Fruit fly (Drosophila melanogaster) whole organism, pupa: ENCODE measurements around the gene CG12811.

Experiments
- CG10348 ChIP-seq: fragments of 200-800 bp; sonication (Bioruptor generic); IDR thresholded peaks from 2 replicates; pipeline ENCODE4 v1.3.6; 2022; ENCODE audit warnings: missing biosample characterization, missing genetic modification characterization
- CG12605 ChIP-seq: fragments of 200-800 bp; sonication (Bioruptor generic); IDR thresholded peaks from 2 replicates; pipeline ENCODE4 v1.3.6; 2022; ENCODE audit warnings: missing biosample characterization, missing genetic modification characterization
- CG13204 ChIP-seq: fragments of 200-800 bp; sonication (Bioruptor generic); optimal IDR thresholded peaks from 2 replicates; lab custom pipeline; 2018; ENCODE audit warnings: missing biosample characterization, mild to moderate bottlenecking, missing genetic modification characterization, moderate library complexity
- CG14655 ChIP-seq: fragments of 200-800 bp; sonication (Bioruptor generic); optimal IDR thresholded peaks from 3 replicates; lab custom pipeline; 2017; ENCODE audit warnings: mild to moderate bottlenecking, missing biosample characterization, missing genetic modification reagents, missing genetic modification characterization
- CG15710 ChIP-seq: fragments of 200-800 bp; sonication (Bioruptor generic); optimal IDR thresholded peaks from 2 replicates; lab custom pipeline; 2018; ENCODE audit warnings: missing biosample characterization, mild to moderate bottlenecking, missing genetic modification characterization, moderate library complexity
- CG17806 ChIP-seq: fragments of 200-800 bp; sonication (Bioruptor generic); optimal IDR thresholded peaks from 2 replicates; lab custom pipeline; 2018; ENCODE audit warnings: missing biosample characterization, mild to moderate bottlenecking, missing genetic modification characterization, moderate library complexity
- CG32121 ChIP-seq: fragments of 200-800 bp; sonication (Bioruptor generic); IDR thresholded peaks from 2 replicates; pipeline ENCODE4 v1.3.6; 2022; ENCODE audit warnings: missing biosample characterization, missing genetic modification characterization
- CG34367 ChIP-seq: fragments of 200-800 bp; sonication (Bioruptor generic); optimal IDR thresholded peaks from 2 replicates; lab custom pipeline; 2018; ENCODE audit warnings: missing biosample characterization, mild to moderate bottlenecking, missing genetic modification characterization
- CG4496 ChIP-seq: fragments of 200-800 bp; sonication (Bioruptor generic); IDR thresholded peaks from 3 replicates; pipeline ENCODE4 v1.3.6; 2022; ENCODE audit warnings: missing biosample characterization, missing genetic modification characterization
- CG8159 ChIP-seq: fragments of 200-800 bp; sonication (Bioruptor generic); optimal IDR thresholded peaks from 3 replicates; lab custom pipeline; 2018; ENCODE audit warnings: missing biosample characterization, mild to moderate bottlenecking, missing genetic modification characterization, moderate library complexity
- CG8301 ChIP-seq: fragments of 200-800 bp; sonication (Bioruptor generic); optimal IDR thresholded peaks from 2 replicates; lab custom pipeline; 2018; ENCODE audit warnings: missing biosample characterization, mild to moderate bottlenecking, missing genetic modification characterization
- CG9948 ChIP-seq: fragments of 200-800 bp; sonication (Bioruptor generic); optimal IDR thresholded peaks from 2 replicates; lab custom pipeline; 2018; ENCODE audit warnings: missing biosample characterization, mild to moderate bottlenecking, missing genetic modification characterization, moderate library complexity
- D1 ChIP-seq: fragments of 200-800 bp; sonication (Bioruptor generic); optimal IDR thresholded peaks from 2 replicates; lab custom pipeline; 2018; ENCODE audit warnings: missing biosample characterization, mild to moderate bottlenecking, missing genetic modification characterization, moderate library complexity
- EcR ChIP-seq: fragments of 200-800 bp; sonication (Bioruptor generic); optimal IDR thresholded peaks from 3 replicates; lab custom pipeline; 2019; ENCODE audit warnings: missing biosample characterization, missing genetic modification characterization, mild to moderate bottlenecking, moderate library complexity, missing genetic modification reagents
- Ets98B ChIP-seq: fragments of 200-800 bp; sonication (Bioruptor generic); IDR thresholded peaks from 2 replicates; pipeline ENCODE4 v1.3.6; 2022; ENCODE audit warnings: missing biosample characterization, missing genetic modification characterization
- Pif1A ChIP-seq: fragments of 200-800 bp; sonication (Bioruptor generic); optimal IDR thresholded peaks from 3 replicates; lab custom pipeline; 2016; ENCODE audit warnings: missing biosample characterization, missing genetic modification characterization
- Pif1B ChIP-seq: fragments of 200-800 bp; sonication (Bioruptor generic); optimal IDR thresholded peaks from 3 replicates; lab custom pipeline; 2016; ENCODE audit warnings: missing biosample characterization, missing genetic modification characterization
- Snoo ChIP-seq: fragments of 200-800 bp; sonication (Bioruptor generic); optimal IDR thresholded peaks from 3 replicates; lab custom pipeline; 2017; ENCODE audit warnings: missing biosample characterization, mild to moderate bottlenecking, missing genetic modification characterization, inconsistent platforms
- fd96Ca ChIP-seq: fragments of 200-800 bp; sonication (Bioruptor generic); IDR thresholded peaks from 3 replicates; pipeline ENCODE4 v1.3.6; 2022; ENCODE audit warnings: missing biosample characterization, missing genetic modification characterization
- gl ChIP-seq: fragments of 200-800 bp; sonication (Bioruptor generic); optimal IDR thresholded peaks from 2 replicates; lab custom pipeline; 2018; ENCODE audit warnings: missing biosample characterization, mild to moderate bottlenecking, missing genetic modification characterization
- rn ChIP-seq: fragments of 200-800 bp; sonication (Bioruptor generic); IDR thresholded peaks from 2 replicates; pipeline ENCODE4 v1.3.6; 2022; ENCODE audit warnings: missing biosample characterization, missing genetic modification characterization

Gene CG12811

DNA sequence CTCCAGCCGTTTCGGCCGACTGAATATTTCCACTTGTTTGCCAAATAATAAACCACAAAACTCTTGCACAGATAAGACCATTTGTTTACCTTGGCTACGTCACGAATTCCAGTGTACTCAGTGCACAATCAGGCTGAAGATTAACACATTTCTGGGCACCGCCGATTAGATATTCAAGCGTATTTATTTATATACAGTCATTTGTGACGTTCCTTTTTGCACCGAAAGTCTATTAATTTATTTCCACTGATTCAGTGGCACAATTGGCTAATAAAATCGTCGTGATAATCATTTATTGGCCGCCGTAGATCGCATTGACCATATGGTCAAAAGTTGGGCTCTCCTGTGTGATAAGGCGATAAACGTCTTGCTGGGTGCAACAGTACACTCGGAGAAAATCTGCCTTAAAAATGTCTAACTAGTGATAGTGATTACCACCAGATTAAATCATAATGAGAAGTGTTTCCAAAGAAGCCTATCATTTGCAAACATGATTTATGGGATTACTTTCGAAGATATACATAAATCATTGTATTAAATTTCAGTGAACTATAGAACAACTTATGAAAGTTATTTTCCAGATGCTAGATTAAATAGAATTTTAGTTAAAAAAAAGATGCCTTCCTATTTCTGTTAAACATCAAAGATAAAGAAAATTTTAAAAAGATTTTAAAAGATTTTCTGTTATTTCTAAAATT is 5.8 kb upstream of the CG12811 start:
- TF ChIP-seq CG17806 (tag; lab: Kevin White, UChicago): no peak
- TF ChIP-seq CG9948 (tag; lab: Kevin White, UChicago): no peak
- TF ChIP-seq CG8301: no peak
- TF ChIP-seq CG14655 (GFP tag; lab: Kevin White, UChicago): no peak
- TF ChIP-seq rn (GFP tag; lab: Robert Waterston, UW): no peak
- TF ChIP-seq EcR (GFP tag; lab: Kevin White, UChicago): no peak
- TF ChIP-seq Ets98B (GFP tag; lab: Robert Waterston, UW): no peak
- no peak for TF ChIP-seq CG32121 (GFP tag; lab: Robert Waterston, UW)
- TF ChIP-seq CG10348: no peak
- no peak for TF ChIP-seq CG4496
- no peak for TF ChIP-seq D1 (tag; lab: Kevin White, UChicago)
- TF ChIP-seq Pif1B: no peak
- TF ChIP-seq CG15710 (tag; lab: Kevin White, UChicago): no peak
- TF ChIP-seq CG8159 (tag; lab: Kevin White, UChicago): no peak
- TF ChIP-seq Snoo (tag; lab: Kevin White, UChicago): no peak
- no peak for TF ChIP-seq CG12605 (GFP tag; lab: Robert Waterston, UW)
- TF ChIP-seq CG34367: no peak
- TF ChIP-seq gl (tag; lab: Kevin White, UChicago): no peak
- no peak for TF ChIP-seq fd96Ca
- no peak for TF ChIP-seq CG13204 (GFP tag; lab: Kevin White, UChicago)

DNA sequence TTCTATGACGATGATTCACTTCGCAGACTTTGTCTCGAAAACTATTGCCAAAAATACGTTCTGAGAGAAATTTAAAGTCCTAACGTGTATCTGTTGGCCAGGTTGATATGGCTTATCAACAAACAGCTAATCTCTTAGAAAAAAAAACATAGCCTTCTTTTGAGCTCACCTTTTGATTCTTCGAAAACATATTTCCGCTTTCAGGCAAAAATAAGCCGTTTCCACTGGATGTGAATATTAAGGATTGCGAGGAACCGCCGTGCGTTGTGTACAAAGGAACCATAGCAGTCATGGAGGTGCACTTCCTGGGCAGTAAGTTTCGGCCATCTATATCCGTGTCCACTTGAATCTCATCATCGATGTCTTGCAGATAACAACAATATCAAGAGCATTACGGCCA is 5.0 kb upstream of the CG12811 start:
- TF ChIP-seq Snoo (tag; lab: Kevin White, UChicago): no peak
- no peak for TF ChIP-seq CG13204 (GFP tag; lab: Kevin White, UChicago)
- no peak for TF ChIP-seq CG14655 (GFP tag; lab: Kevin White, UChicago)
- TF ChIP-seq Pif1B: no peak

DNA sequence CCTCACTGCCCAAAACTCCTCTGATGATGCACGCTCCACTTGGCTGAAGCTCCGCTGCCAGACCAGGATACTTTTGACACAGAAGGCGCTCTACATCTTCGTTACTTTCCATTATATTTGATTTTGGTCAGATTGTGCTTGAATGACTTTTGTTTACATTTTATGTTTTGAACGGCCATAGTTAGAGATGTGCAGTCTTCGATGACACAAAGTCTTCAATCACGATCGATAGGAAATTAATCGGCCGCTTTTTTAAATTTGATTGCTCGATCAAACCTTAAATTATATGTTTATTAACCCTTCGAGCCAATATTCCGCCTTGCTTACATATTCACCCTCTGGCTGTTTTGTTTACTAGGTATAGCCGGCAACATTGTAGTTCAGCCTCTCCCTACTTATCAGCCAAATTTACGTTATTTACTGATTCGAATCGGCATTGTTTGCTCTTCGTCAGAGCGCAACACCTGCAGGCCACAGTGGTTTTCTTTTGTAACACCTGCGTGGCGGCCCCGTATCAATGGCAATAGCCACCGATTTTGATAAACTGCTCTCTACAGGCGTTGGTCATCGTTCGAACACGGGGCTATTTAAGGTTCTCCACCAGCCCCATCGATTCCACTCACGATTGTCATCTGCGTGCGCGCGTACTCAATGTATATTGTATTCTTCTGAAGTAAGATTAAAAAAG is 4.2 kb upstream of the CG12811 start, which contains the start of the genes Fancl and Npc2e:
Fancl (minus strand) TSS at position 175 of the 688 bp plus-strand sequence.
Npc2e (plus strand) TSS at position 638 of the 688 bp plus-strand sequence.
- TF ChIP-seq CG14655 (GFP tag; lab: Kevin White, UChicago) (no peak), CG4496 (no peak), CG15710 (tag; lab: Kevin White, UChicago) (no peak), gl (tag; lab: Kevin White, UChicago) (no peak), CG12605 (GFP tag; lab: Robert Waterston, UW) (no peak), Pif1A (GFP tag; lab: Kevin White, UChicago) (no peak), CG9948 (tag; lab: Kevin White, UChicago) (no peak), CG13204 (GFP tag; lab: Kevin White, UChicago) (no peak), CG8159 (tag; lab: Kevin White, UChicago) (no peak), CG17806 (tag; lab: Kevin White, UChicago) (no peak), CG32121 (GFP tag; lab: Robert Waterston, UW) (no peak), CG10348 (no peak), fd96Ca (no peak), CG34367 (no peak), CG8301 (no peak), rn (GFP tag; lab: Robert Waterston, UW) (no peak), EcR (GFP tag; lab: Kevin White, UChicago) (no peak), D1 (tag; lab: Kevin White, UChicago) (no peak), Ets98B (GFP tag; lab: Robert Waterston, UW) (no peak)
- TF ChIP-seq, all 21 proteins: peak for 0

DNA sequence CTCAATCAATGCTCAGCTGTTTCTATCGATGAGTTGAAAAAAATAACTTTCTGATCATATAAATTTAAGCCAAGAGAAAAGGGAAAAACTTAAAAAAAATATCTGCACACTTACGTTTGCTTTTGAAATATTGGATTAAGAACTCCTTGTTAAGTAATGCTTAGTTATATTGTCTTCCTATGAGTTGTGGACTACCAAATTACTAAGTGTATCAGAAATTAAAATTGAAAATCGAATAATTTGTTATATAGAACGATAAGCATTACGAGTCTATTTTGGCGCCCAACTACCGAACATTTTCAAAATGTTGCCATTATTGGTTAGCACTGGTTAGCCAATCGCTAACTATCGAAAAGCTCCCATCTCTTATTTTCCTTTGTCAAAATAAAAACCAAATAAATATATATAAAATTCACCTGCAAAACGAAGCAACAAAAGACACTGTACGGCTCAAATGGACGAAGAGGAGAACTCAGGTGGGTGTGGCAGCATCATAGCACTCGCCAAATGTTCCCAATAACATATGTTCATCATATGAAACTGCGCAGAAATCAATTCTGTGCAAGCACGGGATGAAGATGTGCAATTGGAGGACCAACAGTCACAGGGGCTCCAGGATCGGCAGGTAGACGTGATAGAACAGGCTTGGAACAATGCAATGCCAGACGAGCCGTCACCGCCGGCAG is 388 bp upstream of the CG12811 start, which contains the start of gene ohgt:
ohgt (plus strand) TSS at position 358 of the 686 bp plus-strand sequence.
- TF ChIP-seq CG9948 (tag; lab: Kevin White, UChicago): peak; percentile 27
- peak; percentile 22 for TF ChIP-seq CG34367
- TF ChIP-seq CG12605 (GFP tag; lab: Robert Waterston, UW): no peak

dm6 chr3R:10048035-10048774 is 392 bp downstream of the CG12811 start:
- no peak for TF ChIP-seq CG13204 (GFP tag; lab: Kevin White, UChicago)
- no peak for TF ChIP-seq CG12605 (GFP tag; lab: Robert Waterston, UW)
- TF ChIP-seq CG4496: no peak
- peak; percentile 64 for TF ChIP-seq CG8159 (tag; lab: Kevin White, UChicago)
- TF ChIP-seq gl (tag; lab: Kevin White, UChicago): no peak
- TF ChIP-seq CG10348: no peak
- TF ChIP-seq CG9948 (tag; lab: Kevin White, UChicago): peak; percentile 44
- TF ChIP-seq EcR (GFP tag; lab: Kevin White, UChicago): no peak
- no peak for TF ChIP-seq rn (GFP tag; lab: Robert Waterston, UW)
- TF ChIP-seq Snoo (tag; lab: Kevin White, UChicago): peak; percentile 62
- TF ChIP-seq CG15710 (tag; lab: Kevin White, UChicago): peak; percentile 61
- no peak for TF ChIP-seq CG14655 (GFP tag; lab: Kevin White, UChicago)
- TF ChIP-seq Pif1A (GFP tag; lab: Kevin White, UChicago): no peak
- no peak for TF ChIP-seq fd96Ca
- peak; percentile 29 for TF ChIP-seq CG34367
- no peak for TF ChIP-seq Pif1B
- peak; percentile 58 for TF ChIP-seq CG8301
- peak; percentile 54 for TF ChIP-seq CG17806 (tag; lab: Kevin White, UChicago)
- TF ChIP-seq D1 (tag; lab: Kevin White, UChicago): no peak
- TF ChIP-seq CG32121 (GFP tag; lab: Robert Waterston, UW): no peak
- TF ChIP-seq Ets98B (GFP tag; lab: Robert Waterston, UW): no peak
